Fruit fly (Drosophila melanogaster) Kc167 (cell line): Measurements from ENCODE around the gene GXIVsPLA2.

ENCODE experiments used
- Myc ChIP-seq: fragments of >200 bp; optimal IDR thresholded peaks from 2 replicates; lab custom pipeline; 2017; ENCODE audit warnings: missing external identifiers
- Sin3A ChIP-seq: fragments of >200 bp; optimal IDR thresholded peaks from 2 replicates; lab custom pipeline; 2018; ENCODE audit warnings: missing external identifiers
- h ChIP-seq: fragments of >200 bp; optimal IDR thresholded peaks from 3 replicates; lab custom pipeline; 2018; ENCODE audit warnings: missing external identifiers
- insv ChIP-seq: fragments of >200 bp; optimal IDR thresholded peaks from 3 replicates; lab custom pipeline; 2018; ENCODE audit warnings: missing external identifiers
- psq ChIP-seq: fragments of >200 bp; optimal IDR thresholded peaks from 2 replicates; lab custom pipeline; 2017; ENCODE audit warnings: missing external identifiers

- TF ChIP-seq insv (no peak), h (lab: Kevin White, UChicago) (no peak), psq (lab: Kevin White, UChicago) (no peak), Sin3A (lab: Kevin White, UChicago) (no peak), Myc (no peak)
Measured at dm6 chr3L:15974166-15974565, 19.3 kb downstream of the GXIVsPLA2 start.
